Fruit fly (Drosophila melanogaster) whole organism, prepupa: ENCODE results near the gene haf.

ENCODE experiments used
- Blimp-1 ChIP-seq: fragments of 200-800 bp; sonication (Bioruptor generic); optimal IDR thresholded peaks from 3 replicates; lab custom pipeline; 2017; ENCODE audit warnings: missing biosample characterization, missing genetic modification characterization, mild to moderate bottlenecking, moderate library complexity, missing genetic modification reagents
- CG10631 ChIP-seq: fragments of 200-800 bp; sonication (Bioruptor generic); optimal IDR thresholded peaks from 2 replicates; lab custom pipeline; 2016; ENCODE audit warnings: missing biosample characterization, missing genetic modification characterization
- CG15336 ChIP-seq: fragments of 200-800 bp; sonication (Bioruptor generic); IDR thresholded peaks from 2 replicates; pipeline ENCODE4 v1.3.6; 2022; ENCODE audit warnings: missing biosample characterization, missing genetic modification characterization
- CG1621 ChIP-seq: fragments of 200-800 bp; sonication (Bioruptor generic); optimal IDR thresholded peaks from 3 replicates; lab custom pipeline; 2018; ENCODE audit warnings: missing biosample characterization, mild to moderate bottlenecking, missing genetic modification characterization
- CG16779 ChIP-seq: fragments of 200-800 bp; sonication (Bioruptor generic); optimal IDR thresholded peaks from 3 replicates; lab custom pipeline; 2017; ENCODE audit warnings: missing biosample characterization, mild to moderate bottlenecking, missing genetic modification characterization
- CG31627 ChIP-seq: fragments of 200-800 bp; sonication (Bioruptor generic); optimal IDR thresholded peaks from 3 replicates; lab custom pipeline; 2016; ENCODE audit warnings: missing biosample characterization, missing genetic modification characterization
- CG3919 ChIP-seq: fragments of 200-800 bp; sonication (Bioruptor generic); optimal IDR thresholded peaks from 3 replicates; lab custom pipeline; 2016; ENCODE audit warnings: missing biosample characterization, missing genetic modification characterization
- CG4318 ChIP-seq: fragments of 200-800 bp; sonication (Bioruptor generic); optimal IDR thresholded peaks from 3 replicates; lab custom pipeline; 2017; ENCODE audit warnings: missing biosample characterization, mild to moderate bottlenecking, missing genetic modification characterization
- CG6276 ChIP-seq: fragments of 200-800 bp; sonication (Bioruptor generic); optimal IDR thresholded peaks from 2 replicates; lab custom pipeline; 2017; ENCODE audit warnings: missing biosample characterization, mild to moderate bottlenecking, missing genetic modification characterization
- CG6854 ChIP-seq: fragments of 200-800 bp; sonication (Bioruptor generic); optimal IDR thresholded peaks from 2 replicates; lab custom pipeline; 2017; ENCODE audit warnings: missing biosample characterization, mild to moderate bottlenecking, missing genetic modification characterization
- CG7368 ChIP-seq: fragments of 200-800 bp; sonication (Bioruptor generic); optimal IDR thresholded peaks from 3 replicates; lab custom pipeline; 2016; ENCODE audit warnings: missing biosample characterization, missing genetic modification characterization
- CG8319 ChIP-seq: fragments of 200-800 bp; sonication (Bioruptor generic); optimal IDR thresholded peaks from 3 replicates; lab custom pipeline; 2016; ENCODE audit warnings: missing biosample characterization, missing genetic modification characterization
- CG9139 ChIP-seq: fragments of 200-800 bp; sonication (Bioruptor generic); optimal IDR thresholded peaks from 3 replicates; lab custom pipeline; 2017; ENCODE audit warnings: missing biosample characterization, mild to moderate bottlenecking, missing genetic modification characterization
- Eip75B ChIP-seq: fragments of 200-800 bp; sonication (Bioruptor generic); optimal IDR thresholded peaks from 3 replicates; lab custom pipeline; 2016; ENCODE audit warnings: missing biosample characterization, missing genetic modification characterization
- Eip93F ChIP-seq: fragments of 200-800 bp; sonication (Bioruptor generic); optimal IDR thresholded peaks from 2 replicates; lab custom pipeline; 2016; ENCODE audit warnings: missing biosample characterization, mild to moderate bottlenecking, missing genetic modification characterization
- Ets96B ChIP-seq: fragments of 200-800 bp; optimal IDR thresholded peaks from 2 replicates; lab custom pipeline; 2019; ENCODE audit warnings: missing biosample characterization, mild to moderate bottlenecking, missing genetic modification characterization, moderate library complexity
- Gug ChIP-seq: fragments of 200-800 bp; sonication (Bioruptor generic); IDR thresholded peaks from 2 replicates; pipeline ENCODE4 v1.3.6; 2022; ENCODE audit warnings: missing biosample characterization, missing genetic modification characterization
- Hr39 ChIP-seq: fragments of 200-800 bp; sonication (Bioruptor generic); optimal IDR thresholded peaks from 2 replicates; lab custom pipeline; 2016; ENCODE audit warnings: missing biosample characterization, missing genetic modification characterization
- Hr4 ChIP-seq: fragments of 200-800 bp; sonication (Bioruptor generic); optimal IDR thresholded peaks from 3 replicates; lab custom pipeline; 2016; ENCODE audit warnings: missing biosample characterization, missing genetic modification characterization
- OdsH ChIP-seq: fragments of 200-800 bp; sonication (Bioruptor generic); optimal IDR thresholded peaks from 3 replicates; lab custom pipeline; 2016; ENCODE audit warnings: missing biosample characterization, missing genetic modification characterization
- Smox ChIP-seq: fragments of 200-800 bp; sonication (Bioruptor generic); optimal IDR thresholded peaks from 3 replicates; lab custom pipeline; 2016; ENCODE audit warnings: missing biosample characterization, missing genetic modification characterization
- Sox14 ChIP-seq: fragments of 200-800 bp; sonication (Bioruptor generic); optimal IDR thresholded peaks from 3 replicates; lab custom pipeline; 2016; ENCODE audit warnings: missing biosample characterization, missing genetic modification characterization
- achi ChIP-seq: fragments of 200-800 bp; sonication (Bioruptor generic); optimal IDR thresholded peaks from 3 replicates; lab custom pipeline; 2016; ENCODE audit warnings: missing biosample characterization, missing genetic modification characterization
- cyc ChIP-seq: fragments of 200-800 bp; sonication (Bioruptor generic); optimal IDR thresholded peaks from 3 replicates; lab custom pipeline; 2016; ENCODE audit warnings: missing biosample characterization, missing genetic modification characterization
- eg ChIP-seq: fragments of 200-800 bp; sonication (Bioruptor generic); IDR thresholded peaks from 3 replicates; pipeline ENCODE4 v1.3.6; 2022; ENCODE audit warnings: missing biosample characterization, missing genetic modification characterization
- esn ChIP-seq: fragments of 200-800 bp; sonication (Bioruptor generic); optimal IDR thresholded peaks from 2 replicates; lab custom pipeline; 2016; ENCODE audit warnings: missing biosample characterization, mild to moderate bottlenecking, missing genetic modification characterization, moderate library complexity
- fkh ChIP-seq: fragments of 200-800 bp; sonication (Bioruptor generic); optimal IDR thresholded peaks from 3 replicates; lab custom pipeline; 2017; ENCODE audit warnings: missing biosample characterization, mild to moderate bottlenecking, missing genetic modification characterization, moderate library complexity
- lz ChIP-seq: fragments of 200-800 bp; sonication (Bioruptor generic); optimal IDR thresholded peaks from 3 replicates; lab custom pipeline; 2016; ENCODE audit warnings: missing biosample characterization, missing genetic modification characterization
- net ChIP-seq: fragments of 200-800 bp; sonication (Bioruptor generic); optimal IDR thresholded peaks from 3 replicates; lab custom pipeline; 2016; ENCODE audit warnings: missing biosample characterization, missing genetic modification characterization
- salr ChIP-seq, 2 experiments: fragments of 200-800 bp; sonication (Bioruptor generic); optimal IDR thresholded peaks; 3 replicates each; lab custom pipeline; 2016 to 2018; ENCODE audit warnings: missing biosample characterization in 2 of 2, missing genetic modification characterization in 2 of 2, mild to moderate bottlenecking in 1 of 2
- svp ChIP-seq: fragments of 200-800 bp; sonication (Bioruptor generic); peaks from one replicate; lab custom pipeline; 2016; ENCODE audit warnings: missing biosample characterization, missing genetic modification characterization

The haf gene

DNA sequence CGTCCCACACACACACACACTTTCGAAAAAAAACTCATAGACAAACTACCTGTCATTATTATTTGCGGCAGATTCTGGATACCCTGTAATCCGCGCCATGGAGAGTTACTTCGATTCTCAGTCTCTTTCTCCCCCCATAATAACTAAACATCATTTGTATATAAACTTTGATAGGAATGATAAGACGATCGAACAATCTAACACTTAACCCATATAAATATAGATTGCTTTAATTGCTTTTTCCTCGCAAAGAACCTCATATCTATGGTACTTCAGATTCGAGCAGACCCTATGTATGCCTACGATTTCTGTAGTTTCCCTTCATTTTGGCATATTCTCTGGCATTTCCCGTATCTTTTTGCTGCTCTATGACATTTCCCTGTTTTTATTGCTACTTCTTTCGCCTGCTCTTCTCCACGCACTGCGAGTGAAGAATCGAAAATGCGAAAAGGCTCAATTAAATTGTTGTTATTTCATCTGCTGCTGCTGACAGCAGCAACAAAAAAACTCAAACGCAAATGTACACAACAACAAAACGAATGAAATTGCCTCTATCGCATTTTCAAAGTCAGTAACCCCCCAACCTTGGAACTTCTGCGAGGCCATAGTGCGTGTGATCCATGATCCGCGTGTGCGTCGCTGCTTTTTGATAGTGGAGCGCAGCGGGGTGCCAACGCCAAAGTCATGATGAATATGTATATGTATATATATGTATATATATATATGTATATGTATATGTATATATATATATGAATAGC is 79.3 kb downstream of the haf start:
- TF ChIP-seq fkh (GFP tag; lab: Kevin White, UChicago): peak; percentile 39
- TF ChIP-seq Gug (GFP tag; lab: Robert Waterston, UW): no peak
- no peak for TF ChIP-seq CG6854

dm6 chr2L:1636520-1636919 is 81.6 kb downstream of the haf start:
- peak; percentile 70 for TF ChIP-seq fkh (GFP tag; lab: Kevin White, UChicago)
- no peak for TF ChIP-seq CG31627 (GFP tag; lab: Kevin White, UChicago)
- TF ChIP-seq CG8319 (GFP tag; lab: Kevin White, UChicago): no peak
- TF ChIP-seq net (GFP tag; lab: Kevin White, UChicago): no peak
- TF ChIP-seq lz (GFP tag; lab: Kevin White, UChicago): no peak
- TF ChIP-seq Hr39 (GFP tag; lab: Kevin White, UChicago): no peak
- TF ChIP-seq CG6854: no peak
- no peak for TF ChIP-seq CG10631 (GFP tag; lab: Kevin White, UChicago)
- TF ChIP-seq CG16779 (tag; lab: Kevin White, UChicago): no peak
- no peak for TF ChIP-seq CG4318 (GFP tag; lab: Kevin White, UChicago)
- TF ChIP-seq CG6276: no peak
- TF ChIP-seq CG7368: no peak
- no peak for TF ChIP-seq Sox14 (GFP tag; lab: Kevin White, UChicago)
- TF ChIP-seq svp (GFP tag; lab: Kevin White, UChicago): peak; percentile 40
- TF ChIP-seq esn (GFP tag; lab: Kevin White, UChicago): no peak

- TF ChIP-seq Blimp-1 (GFP tag; lab: Kevin White, UChicago) (no peak), Eip75B (GFP tag; lab: Kevin White, UChicago) (no peak), Ets96B (tag; lab: Kevin White, UChicago) (no peak), cyc (GFP tag; lab: Kevin White, UChicago) (no peak), net (GFP tag; lab: Kevin White, UChicago) (no peak), eg (GFP tag; lab: Robert Waterston, UW) (no peak), achi (GFP tag; lab: Kevin White, UChicago) (no peak), CG1621 (tag; lab: Kevin White, UChicago) (no peak), CG15336 (GFP tag; lab: Robert Waterston, UW) (no peak), salr (GFP tag; optimal IDR thresholded peaks at IDR 0.05; lab: Kevin White, UChicago) (no peak), CG10631 (GFP tag; lab: Kevin White, UChicago) (no peak), Smox (no peak), OdsH (GFP tag; lab: Kevin White, UChicago) (no peak), CG3919 (GFP tag; lab: Kevin White, UChicago) (no peak), Hr4 (GFP tag; lab: Kevin White, UChicago) (no peak), Eip93F (GFP tag; lab: Kevin White, UChicago) (no peak), CG7368 (no peak)
- TF ChIP-seq, all 60 proteins: peak for 0
Observed at dm6 chr2L:1637265-1637664, 82.3 kb downstream of the haf start.

- peak; percentile 43 for TF ChIP-seq fkh (GFP tag; lab: Kevin White, UChicago)
- no peak for TF ChIP-seq CG9139 (GFP tag; lab: Kevin White, UChicago)
- TF ChIP-seq CG7368: no peak
- no peak for TF ChIP-seq svp (GFP tag; lab: Kevin White, UChicago)
Observed at dm6 chr2L:1637832-1638649, 83.1 kb downstream of the haf start.
